Fruit fly (Drosophila melanogaster) whole organism, prepupa: ENCODE results near the gene CG8641.
A peak's percentile ranks its signal among the peaks of the same experiment; 100 is the strongest.

ENCODE experiments used
- Blimp-1 ChIP-seq: fragments of 200-800 bp; sonication (Bioruptor generic); optimal IDR thresholded peaks from 3 replicates; lab custom pipeline; 2017; ENCODE audit warnings: missing biosample characterization, missing genetic modification characterization, mild to moderate bottlenecking, moderate library complexity, missing genetic modification reagents
- CG10669 ChIP-seq: fragments of 200-800 bp; sonication (Bioruptor generic); optimal IDR thresholded peaks from 3 replicates; lab custom pipeline; 2018; ENCODE audit warnings: missing biosample characterization, mild to moderate bottlenecking, missing genetic modification characterization, moderate library complexity
- CG11762 ChIP-seq: fragments of 200-800 bp; sonication (Bioruptor generic); optimal IDR thresholded peaks from 3 replicates; lab custom pipeline; 2016; ENCODE audit warnings: missing biosample characterization, missing genetic modification characterization; ENCODE audit not compliant: insufficient read depth
- CG34406 ChIP-seq: fragments of 200-800 bp; sonication (Bioruptor generic); optimal IDR thresholded peaks from 3 replicates; lab custom pipeline; 2016; ENCODE audit warnings: missing biosample characterization, missing genetic modification characterization
- CG3919 ChIP-seq: fragments of 200-800 bp; sonication (Bioruptor generic); optimal IDR thresholded peaks from 3 replicates; lab custom pipeline; 2016; ENCODE audit warnings: missing biosample characterization, missing genetic modification characterization
- CG6792 ChIP-seq: fragments of 200-800 bp; sonication (Bioruptor generic); optimal IDR thresholded peaks from 3 replicates; lab custom pipeline; 2016; ENCODE audit warnings: missing biosample characterization, missing genetic modification characterization
- CG6808 ChIP-seq: fragments of 200-800 bp; sonication (Bioruptor generic); optimal IDR thresholded peaks from 3 replicates; lab custom pipeline; 2017; ENCODE audit warnings: missing biosample characterization, missing genetic modification characterization, mild to moderate bottlenecking, moderate library complexity, missing genetic modification reagents
- CG7368 ChIP-seq: fragments of 200-800 bp; sonication (Bioruptor generic); optimal IDR thresholded peaks from 3 replicates; lab custom pipeline; 2016; ENCODE audit warnings: missing biosample characterization, missing genetic modification characterization
- CG8119 ChIP-seq: fragments of 200-800 bp; sonication (Bioruptor generic); IDR thresholded peaks from 3 replicates; pipeline ENCODE4 v1.3.6; 2022; ENCODE audit warnings: missing biosample characterization, missing genetic modification characterization
- Eip78C ChIP-seq: fragments of 200-800 bp; sonication (Bioruptor generic); peaks from one replicate; lab custom pipeline; 2016; ENCODE audit warnings: missing biosample characterization, missing genetic modification characterization
- Hr4 ChIP-seq: fragments of 200-800 bp; sonication (Bioruptor generic); optimal IDR thresholded peaks from 3 replicates; lab custom pipeline; 2016; ENCODE audit warnings: missing biosample characterization, missing genetic modification characterization
- Sox102F ChIP-seq: fragments of 200-800 bp; sonication (Bioruptor generic); optimal IDR thresholded peaks from 2 replicates; lab custom pipeline; 2016; ENCODE audit warnings: missing biosample characterization, mild to moderate bottlenecking, missing genetic modification characterization
- Sox14 ChIP-seq: fragments of 200-800 bp; sonication (Bioruptor generic); optimal IDR thresholded peaks from 3 replicates; lab custom pipeline; 2016; ENCODE audit warnings: missing biosample characterization, missing genetic modification characterization
- achi ChIP-seq: fragments of 200-800 bp; sonication (Bioruptor generic); optimal IDR thresholded peaks from 3 replicates; lab custom pipeline; 2016; ENCODE audit warnings: missing biosample characterization, missing genetic modification characterization
- fd59A ChIP-seq: fragments of 200-800 bp; sonication (Bioruptor generic); optimal IDR thresholded peaks from 2 replicates; lab custom pipeline; 2017; ENCODE audit warnings: missing biosample characterization, mild to moderate bottlenecking, missing genetic modification characterization, missing genetic modification reagents
- fd85E ChIP-seq: fragments of 200-800 bp; sonication (Bioruptor generic); optimal IDR thresholded peaks from 3 replicates; lab custom pipeline; 2016; ENCODE audit warnings: missing biosample characterization, missing genetic modification characterization
- fkh ChIP-seq: fragments of 200-800 bp; sonication (Bioruptor generic); optimal IDR thresholded peaks from 3 replicates; lab custom pipeline; 2017; ENCODE audit warnings: missing biosample characterization, mild to moderate bottlenecking, missing genetic modification characterization, moderate library complexity
- lz ChIP-seq: fragments of 200-800 bp; sonication (Bioruptor generic); optimal IDR thresholded peaks from 3 replicates; lab custom pipeline; 2016; ENCODE audit warnings: missing biosample characterization, missing genetic modification characterization
- salr ChIP-seq, 2 experiments: fragments of 200-800 bp; sonication (Bioruptor generic); optimal IDR thresholded peaks; 3 replicates each; lab custom pipeline; 2016 to 2018; ENCODE audit warnings: missing biosample characterization in 2 of 2, missing genetic modification characterization in 2 of 2, mild to moderate bottlenecking in 1 of 2
- ss ChIP-seq, 2 experiments: fragments of 200-800 bp; sonication (Bioruptor generic); optimal IDR thresholded peaks; 2 replicates in 1 of 2; 3 replicates in 1 of 2; lab custom pipeline; 2017 to 2018; ENCODE audit warnings: mild to moderate bottlenecking in 2 of 2, missing biosample characterization in 2 of 2, missing genetic modification characterization in 2 of 2, moderate library complexity in 1 of 2
- topi ChIP-seq: fragments of 200-800 bp; sonication (Bioruptor generic); optimal IDR thresholded peaks from 3 replicates; lab custom pipeline; 2016; ENCODE audit warnings: missing biosample characterization, missing genetic modification characterization

The CG8641 gene

DNA sequence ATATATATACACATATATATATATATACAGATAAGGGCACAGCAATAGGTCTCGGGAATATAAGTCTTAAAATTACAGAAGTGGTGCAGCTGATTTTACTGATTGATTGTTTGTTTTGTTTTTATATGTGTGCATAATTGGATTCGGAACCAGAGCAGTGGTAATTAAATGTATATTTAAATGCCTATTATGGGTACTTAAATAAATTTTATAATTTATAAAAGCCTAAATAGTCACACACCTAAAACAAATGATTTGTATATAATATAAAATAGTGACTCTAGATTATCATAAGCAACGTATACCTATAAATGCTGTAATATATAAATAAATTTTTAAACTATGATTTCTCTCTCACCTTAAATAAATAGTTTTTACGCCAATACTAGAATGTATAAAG is 67.9 kb downstream of the CG8641 start (continued):
- TF ChIP-seq CG6808 (GFP tag; lab: Kevin White, UChicago) (peak; percentile 16), topi (GFP tag; lab: Kevin White, UChicago) (no peak), CG3919 (GFP tag; lab: Kevin White, UChicago) (peak; percentile 17), fd85E (GFP tag; lab: Kevin White, UChicago) (no peak), fd59A (GFP tag; lab: Kevin White, UChicago) (no peak), CG11762 (no peak), CG8119 (no peak), CG7368 (GFP tag; lab: Kevin White, UChicago) (no peak), Blimp-1 (no peak), Sox14 (no peak), lz (GFP tag; lab: Kevin White, UChicago) (no peak), ss (GFP tag; optimal IDR thresholded peaks at IDR 0.05; lab: Kevin White, UChicago) (peak in 1 of 2 experiments; percentile 8), Eip78C (GFP tag; lab: Kevin White, UChicago) (peak; percentile 71), Sox102F (GFP tag; lab: Kevin White, UChicago) (no peak), salr (GFP tag; optimal IDR thresholded peaks at IDR 0.05; lab: Kevin White, UChicago) (peak in 1 of 2 experiments; percentile 6), fkh (GFP tag; lab: Kevin White, UChicago) (no peak), achi (no peak), Hr4 (GFP tag; lab: Kevin White, UChicago) (no peak), CG34406 (GFP tag; lab: Kevin White, UChicago) (no peak), CG10669 (no peak), CG6792 (GFP tag; lab: Kevin White, UChicago) (no peak)
